Fruit fly (Drosophila melanogaster) whole organism, embryonic: Measurements from ENCODE around the gene ss.

Experiments
- CG1024 ChIP-seq: fragments of 200-800 bp; sonication (Bioruptor generic); IDR thresholded peaks from 2 replicates; pipeline ENCODE4 v1.3.6; 2022; ENCODE audit warnings: missing biosample characterization, missing genetic modification characterization
- CG10321 ChIP-seq: fragments of 200-800 bp; sonication (Bioruptor generic); IDR thresholded peaks from 2 replicates; pipeline ENCODE4 v1.3.6; 2022; ENCODE audit warnings: missing biosample characterization, missing genetic modification characterization
- CG10543 ChIP-seq: fragments of 200-800 bp; sonication (Bioruptor generic); optimal IDR thresholded peaks from 3 replicates; lab custom pipeline; 2017; ENCODE audit warnings: missing biosample characterization, mild to moderate bottlenecking, missing genetic modification characterization, moderate library complexity
- CG11696 ChIP-seq: fragments of 200-800 bp; sonication (Bioruptor generic); IDR thresholded peaks from 2 replicates; pipeline ENCODE4 v1.3.6; 2022; ENCODE audit warnings: missing biosample characterization, missing genetic modification characterization
- CG13424 ChIP-seq: fragments of 200-800 bp; sonication (Bioruptor generic); optimal IDR thresholded peaks from 2 replicates; lab custom pipeline; 2019; ENCODE audit warnings: missing biosample characterization, mild to moderate bottlenecking, missing genetic modification characterization, moderate library complexity
- CG15514 ChIP-seq: fragments of 200-800 bp; sonication (Bioruptor generic); optimal IDR thresholded peaks from 3 replicates; lab custom pipeline; 2017; ENCODE audit warnings: missing biosample characterization, missing genetic modification characterization, mild to moderate bottlenecking, moderate library complexity, missing genetic modification reagents
- CG15601 ChIP-seq: fragments of 200-800 bp; sonication (Bioruptor generic); optimal IDR thresholded peaks from 3 replicates; lab custom pipeline; 2019; ENCODE audit warnings: missing biosample characterization, mild to moderate bottlenecking, missing genetic modification characterization, moderate library complexity
- CG1603 ChIP-seq: fragments of 200-800 bp; sonication (Bioruptor generic); optimal IDR thresholded peaks from 2 replicates; lab custom pipeline; 2019; ENCODE audit warnings: missing biosample characterization, mild to moderate bottlenecking, missing genetic modification characterization, moderate library complexity
- CG17829 ChIP-seq: fragments of 200-800 bp; optimal IDR thresholded peaks from 2 replicates; lab custom pipeline; 2019; ENCODE audit warnings: missing biosample characterization, mild to moderate bottlenecking, missing genetic modification characterization, moderate library complexity
- CG1792 ChIP-seq: fragments of 200-800 bp; sonication (Bioruptor generic); optimal IDR thresholded peaks from 2 replicates; lab custom pipeline; 2016; ENCODE audit warnings: missing biosample characterization, missing genetic modification characterization
- CG2875 ChIP-seq: fragments of 200-800 bp; sonication (Bioruptor generic); optimal IDR thresholded peaks from 2 replicates; lab custom pipeline; 2017; ENCODE audit warnings: missing biosample characterization, mild to moderate bottlenecking, missing genetic modification characterization, missing genetic modification reagents
- CG30403 ChIP-seq: fragments of 200-800 bp; sonication (Bioruptor generic); optimal IDR thresholded peaks from 3 replicates; lab custom pipeline; 2016; ENCODE audit warnings: missing biosample characterization, missing genetic modification characterization
- CG3726 ChIP-seq: fragments of 200-800 bp; sonication (Bioruptor generic); IDR thresholded peaks from 3 replicates; pipeline ENCODE4, ENCODE4 v1.3.6; 2022; ENCODE audit warnings: missing biosample characterization, missing genetic modification characterization
- CG42726 ChIP-seq: fragments of 200-800 bp; sonication (Bioruptor generic); IDR thresholded peaks from 2 replicates; pipeline ENCODE4 v1.3.6; 2022; ENCODE audit warnings: missing biosample characterization, missing genetic modification characterization; ENCODE audit not compliant: partially characterized antibody
- CG6272 ChIP-seq: fragments of 200-800 bp; sonication (Bioruptor generic); IDR thresholded peaks from 2 replicates; pipeline ENCODE4 v1.3.6; 2022; ENCODE audit warnings: missing biosample characterization, missing genetic modification characterization
- CG7357 ChIP-seq: fragments of 200-800 bp; sonication (Bioruptor generic); IDR thresholded peaks from 3 replicates; pipeline ENCODE4 v1.3.6; 2022; ENCODE audit warnings: missing biosample characterization, missing genetic modification characterization
- D19B ChIP-seq: fragments of 200-800 bp; sonication (Bioruptor generic); optimal IDR thresholded peaks from 2 replicates; lab custom pipeline; 2017; ENCODE audit warnings: missing biosample characterization, mild to moderate bottlenecking, missing genetic modification characterization
- Ets97D ChIP-seq: fragments of 200-800 bp; sonication (Bioruptor generic); optimal IDR thresholded peaks from 3 replicates; lab custom pipeline; 2016; ENCODE audit warnings: missing biosample characterization, missing genetic modification characterization
- HLH3B ChIP-seq: fragments of 200-800 bp; sonication (Bioruptor generic); IDR thresholded peaks from 2 replicates; pipeline ENCODE4 v1.3.6; 2022; ENCODE audit warnings: missing biosample characterization, missing genetic modification characterization
- Hmr ChIP-seq: fragments of 200-800 bp; sonication (Bioruptor generic); optimal IDR thresholded peaks from 3 replicates; lab custom pipeline; 2017; ENCODE audit warnings: mild to moderate bottlenecking, missing biosample characterization, missing genetic modification reagents, missing genetic modification characterization
- Hr39 ChIP-seq: fragments of >200 bp; optimal IDR thresholded peaks from 2 replicates; lab custom pipeline; 2017
- MESR4 ChIP-seq: fragments of 200-800 bp; sonication (Bioruptor generic); optimal IDR thresholded peaks from 2 replicates; lab custom pipeline; 2018; ENCODE audit warnings: missing biosample characterization, mild to moderate bottlenecking, missing genetic modification characterization, moderate library complexity
- Med ChIP-seq: fragments of 200-800 bp; sonication (Bioruptor generic); peaks from one replicate; lab custom pipeline; 2016; ENCODE audit warnings: missing biosample characterization, missing genetic modification characterization, mild to moderate bottlenecking, inconsistent platforms, moderate library complexity
- Nf-YA ChIP-seq: fragments of 200-800 bp; sonication (Bioruptor generic); IDR thresholded peaks from 2 replicates; pipeline ENCODE4 v1.3.6; 2022; ENCODE audit warnings: missing biosample characterization, missing genetic modification characterization
- Optix ChIP-seq: fragments of 200-800 bp; sonication (Bioruptor generic); IDR thresholded peaks from 3 replicates; pipeline ENCODE4 v1.3.6; 2022; ENCODE audit warnings: missing biosample characterization, missing genetic modification characterization
- TFAM ChIP-seq: fragments of 200-800 bp; sonication (Bioruptor generic); optimal IDR thresholded peaks from 2 replicates; lab custom pipeline; 2017; ENCODE audit warnings: missing biosample characterization, missing genetic modification characterization, inconsistent platforms
- ap ChIP-seq: fragments of 200-800 bp; sonication (Bioruptor generic); IDR thresholded peaks from 2 replicates; pipeline ENCODE4 v1.3.6; 2022; ENCODE audit warnings: missing biosample characterization, missing genetic modification characterization
- caup ChIP-seq: fragments of 200-800 bp; sonication (Bioruptor generic); optimal IDR thresholded peaks from 3 replicates; lab custom pipeline; 2017; ENCODE audit warnings: missing biosample characterization, mild to moderate bottlenecking, missing genetic modification characterization, moderate library complexity; ENCODE audit not compliant: severe bottlenecking
- chm ChIP-seq: fragments of 200-800 bp; sonication (Bioruptor generic); IDR thresholded peaks from 2 replicates; pipeline ENCODE4 v1.3.6; 2022; ENCODE audit warnings: missing biosample characterization, missing genetic modification characterization
- ci ChIP-seq: fragments of 200-800 bp; sonication (Bioruptor generic); IDR thresholded peaks from 3 replicates; pipeline ENCODE4 v1.3.6; 2022; ENCODE audit warnings: missing biosample characterization, missing genetic modification characterization
- dati ChIP-seq: fragments of 200-800 bp; sonication (Bioruptor generic); IDR thresholded peaks from 2 replicates; pipeline ENCODE4 v1.3.6; 2022; ENCODE audit warnings: missing biosample characterization, missing genetic modification characterization
- fd3F ChIP-seq: fragments of 200-800 bp; sonication (Bioruptor generic); optimal IDR thresholded peaks from 2 replicates; lab custom pipeline; 2018; ENCODE audit warnings: missing biosample characterization, mild to moderate bottlenecking, missing genetic modification characterization, moderate library complexity
- ftz-f1 ChIP-seq: fragments of 200-800 bp; sonication (Bioruptor generic); optimal IDR thresholded peaks from 2 replicates; lab custom pipeline; 2016; ENCODE audit warnings: missing biosample characterization, missing genetic modification characterization
- gfzf ChIP-seq: fragments of 200-800 bp; sonication (Bioruptor generic); optimal IDR thresholded peaks from 2 replicates; lab custom pipeline; 2016; ENCODE audit warnings: missing biosample characterization, mild to moderate bottlenecking, missing genetic modification characterization, moderate library complexity
- gsb ChIP-seq: fragments of 200-800 bp; sonication (Bioruptor generic); IDR thresholded peaks from 2 replicates; pipeline ENCODE4 v1.3.6; 2022; ENCODE audit warnings: missing biosample characterization, missing genetic modification characterization
- gt ChIP-seq: fragments of 200-800 bp; sonication (Bioruptor generic); IDR thresholded peaks from 2 replicates; pipeline ENCODE4 v1.3.6; 2022; ENCODE audit warnings: missing biosample characterization, missing genetic modification characterization
- ind ChIP-seq: fragments of 200-800 bp; sonication (Bioruptor generic); optimal IDR thresholded peaks from 3 replicates; lab custom pipeline; 2016; ENCODE audit warnings: missing biosample characterization, missing genetic modification characterization
- kni ChIP-seq: fragments of 200-800 bp; sonication (Bioruptor generic); optimal IDR thresholded peaks from 3 replicates; lab custom pipeline; 2017; ENCODE audit warnings: mild to moderate bottlenecking, missing biosample characterization, missing genetic modification reagents, missing genetic modification characterization
- maf-S ChIP-seq: fragments of 200-800 bp; sonication (Bioruptor generic); optimal IDR thresholded peaks from 2 replicates; lab custom pipeline; 2016; ENCODE audit warnings: missing biosample characterization, missing genetic modification characterization
- nom ChIP-seq: fragments of 200-800 bp; sonication (Bioruptor generic); optimal IDR thresholded peaks from 2 replicates; lab custom pipeline; 2017; ENCODE audit warnings: missing biosample characterization, missing genetic modification characterization, mild to moderate bottlenecking, moderate library complexity, missing genetic modification reagents
- onecut ChIP-seq: fragments of 200-800 bp; sonication (Bioruptor generic); IDR thresholded peaks from 2 replicates; pipeline ENCODE4 v1.3.6; 2022; ENCODE audit warnings: missing biosample characterization, missing genetic modification characterization
- otp ChIP-seq: fragments of 200-800 bp; sonication (Bioruptor generic); IDR thresholded peaks from 3 replicates; pipeline ENCODE4, ENCODE4 v1.3.6; 2022; ENCODE audit warnings: missing biosample characterization, missing genetic modification characterization
- pfk ChIP-seq: fragments of 200-800 bp; sonication (Bioruptor generic); optimal IDR thresholded peaks from 2 replicates; lab custom pipeline; 2018; ENCODE audit warnings: missing biosample characterization, mild to moderate bottlenecking, missing genetic modification characterization, moderate library complexity
- pita ChIP-seq: fragments of 200-800 bp; sonication (Bioruptor generic); optimal IDR thresholded peaks from 2 replicates; lab custom pipeline; 2017; ENCODE audit warnings: missing biosample characterization, mild to moderate bottlenecking, missing genetic modification characterization
- pnt ChIP-seq: fragments of 200-800 bp; sonication (Bioruptor generic); optimal IDR thresholded peaks from 3 replicates; lab custom pipeline; 2016; ENCODE audit warnings: missing biosample characterization, missing genetic modification characterization
- pros ChIP-seq: fragments of 200-800 bp; sonication (Bioruptor generic); optimal IDR thresholded peaks from 3 replicates; lab custom pipeline; 2019; ENCODE audit warnings: missing biosample characterization, mild to moderate bottlenecking, missing genetic modification characterization, moderate library complexity
- pzg ChIP-seq: fragments of 200-800 bp; sonication (Bioruptor generic); optimal IDR thresholded peaks from 3 replicates; lab custom pipeline; 2018; ENCODE audit warnings: missing biosample characterization, mild to moderate bottlenecking, missing genetic modification characterization, moderate library complexity
- repo ChIP-seq: fragments of 200-800 bp; sonication (Bioruptor generic); optimal IDR thresholded peaks from 2 replicates; lab custom pipeline; 2016; ENCODE audit warnings: missing biosample characterization, missing genetic modification characterization
- sens-2 ChIP-seq: fragments of 200-800 bp; sonication (Bioruptor generic); IDR thresholded peaks from 2 replicates; pipeline ENCODE4 v1.3.6; 2022; ENCODE audit warnings: missing biosample characterization, missing genetic modification characterization
- sug ChIP-seq: fragments of 200-800 bp; optimal IDR thresholded peaks from 2 replicates; lab custom pipeline; 2019; ENCODE audit warnings: missing biosample characterization, mild to moderate bottlenecking, missing genetic modification characterization, moderate library complexity
- tin ChIP-seq: fragments of 200-800 bp; sonication (Bioruptor generic); optimal IDR thresholded peaks from 3 replicates; lab custom pipeline; 2016; ENCODE audit warnings: missing biosample characterization, missing genetic modification characterization

ss gene

DNA sequence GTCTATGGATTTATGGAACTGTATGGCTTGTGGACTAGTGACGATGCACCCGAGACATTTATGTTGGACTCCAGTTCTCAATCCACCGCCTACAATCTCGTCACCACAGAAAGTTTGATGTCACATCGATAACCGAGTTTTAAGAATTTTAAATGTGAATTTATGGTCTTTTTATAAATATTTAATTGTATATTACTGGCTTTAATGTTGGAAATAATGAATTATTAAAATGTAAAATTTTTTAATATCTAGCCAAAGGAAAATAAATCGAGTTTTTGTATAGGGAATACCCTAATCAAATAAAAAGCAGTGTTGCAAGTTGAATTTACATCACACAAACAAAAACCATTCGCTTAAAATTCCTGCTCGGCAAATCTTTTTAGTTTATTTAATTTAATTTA lies 29.2 kb upstream of the ss start, which contains the start of gene Fntb (continued):
- TF ChIP-seq pros (GFP tag; lab: Kevin White, UChicago) = no peak
- TF ChIP-seq CG13424 (tag; lab: Kevin White, UChicago) = peak; percentile 83
- peak; percentile 23 for TF ChIP-seq Ets97D
- peak; percentile 75 for TF ChIP-seq CG17829 (tag; lab: Kevin White, UChicago)
- 0 out of 2 replicates have a peak, but pooled peaks have one; percentile 15 for TF ChIP-seq CG1024 (GFP tag; lab: Robert Waterston, UW)
- peak; percentile 57 for TF ChIP-seq Med (GFP tag; lab: Kevin White, UChicago)
- peak; percentile 72 for TF ChIP-seq ind
- peak; percentile 58 for TF ChIP-seq CG15601
- 0 out of 2 replicates have a peak, but pooled peaks have one; percentile 20 for TF ChIP-seq CG11696
- no peak for TF ChIP-seq kni (GFP tag; lab: Kevin White, UChicago)
- TF ChIP-seq ap = 0 out of 2 replicates have a peak, but pooled peaks have one; percentile 35
- peak; percentile 52; the same call in 1 of the 2 replicates for TF ChIP-seq CG6272
- no peak for TF ChIP-seq Hr39 (lab: Kevin White, UChicago)
- TF ChIP-seq D19B (GFP tag; lab: Kevin White, UChicago) = peak; percentile 58
- no peak for TF ChIP-seq otp (GFP tag; lab: Robert Waterston, UW)
- TF ChIP-seq CG3726 (GFP tag; lab: Robert Waterston, UW) = no peak
- no peak for TF ChIP-seq CG42726 (GFP tag; lab: Robert Waterston, UW)
- TF ChIP-seq onecut (GFP tag; lab: Robert Waterston, UW) = no peak
- TF ChIP-seq maf-S (GFP tag; lab: Kevin White, UChicago) = peak; percentile 10
- TF ChIP-seq nom (GFP tag; lab: Kevin White, UChicago) = peak; percentile 34
- no peak for TF ChIP-seq gfzf (GFP tag; lab: Kevin White, UChicago)
- peak; percentile 55 for TF ChIP-seq fd3F (GFP tag; lab: Kevin White, UChicago)
- TF ChIP-seq dati (GFP tag; lab: Robert Waterston, UW) = no peak
- no peak for TF ChIP-seq pnt (GFP tag; lab: Kevin White, UChicago)
- peak; percentile 65; the same call in 2 of the 3 replicates for TF ChIP-seq ci (GFP tag; lab: Robert Waterston, UW)
- no peak for TF ChIP-seq gt
- peak; percentile 80 for TF ChIP-seq CG30403 (GFP tag; lab: Kevin White, UChicago)
- peak; percentile 71 for TF ChIP-seq sug
- TF ChIP-seq CG15514 (GFP tag; lab: Kevin White, UChicago) = peak; percentile 68
- no peak for TF ChIP-seq pfk (GFP tag; lab: Kevin White, UChicago)
- TF ChIP-seq tin (GFP tag; lab: Kevin White, UChicago) = peak; percentile 60
- no peak for TF ChIP-seq sens-2 (GFP tag; lab: Robert Waterston, UW)
- TF ChIP-seq Nf-YA = no peak
- TF ChIP-seq MESR4 (GFP tag; lab: Kevin White, UChicago) = no peak
- no peak for TF ChIP-seq pita (GFP tag; lab: Kevin White, UChicago)
- peak; percentile 24 for TF ChIP-seq pzg (GFP tag; lab: Kevin White, UChicago)
- no peak for TF ChIP-seq Optix (GFP tag; lab: Robert Waterston, UW)
- TF ChIP-seq Hmr = no peak
- peak; percentile 44 for TF ChIP-seq CG2875 (GFP tag; lab: Kevin White, UChicago)
- no peak for TF ChIP-seq gsb
- peak; percentile 63 for TF ChIP-seq CG10543
- TF ChIP-seq CG7357 (GFP tag; lab: Robert Waterston, UW) = 0 out of 3 replicates have a peak, but pooled peaks have one; percentile 40
- TF ChIP-seq chm (GFP tag; lab: Robert Waterston, UW) = no peak
- no peak for TF ChIP-seq CG1603 (tag; lab: Kevin White, UChicago)
- TF ChIP-seq TFAM (GFP tag; lab: Kevin White, UChicago) = no peak
- peak; percentile 72 for TF ChIP-seq caup (GFP tag; lab: Kevin White, UChicago)
- TF ChIP-seq CG10321 = no peak
- TF ChIP-seq ftz-f1 (GFP tag; lab: Kevin White, UChicago) = no peak
- 0 out of 2 replicates have a peak, but pooled peaks have one; percentile 44 for TF ChIP-seq HLH3B (GFP tag; lab: Robert Waterston, UW)
- no peak for TF ChIP-seq CG1792 (GFP tag; lab: Kevin White, UChicago)
- TF ChIP-seq repo (GFP tag; lab: Kevin White, UChicago) = no peak
